Worm (Caenorhabditis elegans) whole organism, L4/young adult: ENCODE measurements around the gene col-170.

Experiments used
- W03F9.2 ChIP-seq: fragments of 150-350 bp; optimal IDR thresholded peaks from 2 replicates; lab custom pipeline; 2014; ENCODE audit warnings: missing biosample characterization, missing genetic modification characterization
- him-1 ChIP-seq: sonication (generic microtip); optimal IDR thresholded peaks from 2 replicates; lab custom pipeline; 2016; ENCODE audit warnings: missing genotype, missing genetic modification reagents, missing genetic modification characterization, missing compliant biosample characterization

DNA sequence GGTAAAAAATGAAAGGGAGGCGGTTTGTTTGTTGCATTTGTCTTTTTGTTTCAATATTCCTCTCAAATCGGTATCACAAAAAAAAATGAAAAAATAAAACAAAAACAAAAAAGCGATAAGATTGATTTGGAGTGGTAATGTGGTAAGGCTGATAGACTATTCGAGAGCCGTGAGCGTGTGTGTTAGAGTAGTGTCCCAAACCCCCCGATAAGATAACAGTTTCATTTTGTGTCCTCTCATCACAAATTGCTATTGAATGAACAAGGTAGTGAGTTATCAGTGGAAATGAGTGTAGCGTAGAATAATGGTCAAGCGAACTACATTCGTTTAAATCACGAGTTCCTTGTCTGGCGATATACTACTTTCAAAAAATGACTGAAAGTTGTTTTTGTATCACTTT, 6.9 kb downstream of the col-170 start:
- no peak for TF ChIP-seq him-1 (tag; lab: Kevin White, UChicago)
- TF ChIP-seq W03F9.2: no peak
